Fruit fly (Drosophila melanogaster): Measurements from ENCODE around the gene CG42537.

Gene CG42537

dm6 chr3R:6368100-6368499 is 9.5 kb upstream of the CG42537 start, which contains the start of gene CG42724 (continued):
- peak; percentile 71 for TF ChIP-seq pum (GFP tag; optimal IDR thresholded peaks at IDR 0.05)
- peak; percentile 58 for TF ChIP-seq CG9797 (GFP tag; optimal IDR thresholded peaks at IDR 0.05)
- TF ChIP-seq seq (GFP tag; IDR thresholded peaks at IDR 0.05) = no peak; the same call in 1 of the 2 replicates
- peak; percentile 39 for TF ChIP-seq slp2 (GFP tag; optimal IDR thresholded peaks at IDR 0.05)
- peak; percentile 39; the same call in 2 of the 3 replicates for TF ChIP-seq Aef1 (GFP tag; IDR thresholded peaks at IDR 0.05)
- peak; percentile 42 for TF ChIP-seq CG18011 (GFP tag; optimal IDR thresholded peaks at IDR 0.05)
- TF ChIP-seq gro (GFP tag; optimal IDR thresholded peaks at IDR 0.05) = peak; percentile 80
- TF ChIP-seq E2f2 (GFP tag; IDR thresholded peaks at IDR 0.05) = peak; percentile 29; the same call in 1 of the 2 replicates
- peak; percentile 77 for TF ChIP-seq slbo (GFP tag; IDR thresholded peaks at IDR 0.05)
- peak; percentile 79 for TF ChIP-seq Lhr (GFP tag; optimal IDR thresholded peaks at IDR 0.05)
- TF ChIP-seq CG14441 (GFP tag; IDR thresholded peaks at IDR 0.05) = peak; percentile 50
- TF ChIP-seq CG16863 (GFP tag; optimal IDR thresholded peaks at IDR 0.05) = peak; percentile 70
- TF ChIP-seq pita (GFP tag; optimal IDR thresholded peaks at IDR 0.05) = no peak
- peak; percentile 57 for TF ChIP-seq CG32772 (GFP tag; IDR thresholded peaks at IDR 0.05)
- no peak for TF ChIP-seq hbn (GFP tag; IDR thresholded peaks at IDR 0.05; ENCODE audit: partially characterized antibody)
- peak; percentile 83 for TF ChIP-seq lilli (GFP tag; optimal IDR thresholded peaks at IDR 0.05)
- peak; percentile 46 for TF ChIP-seq esg (GFP tag; conservative IDR thresholded peaks at IDR 0.05)
- peak; percentile 44; the same call in 1 of the 3 replicates for TF ChIP-seq H15 (GFP tag; IDR thresholded peaks at IDR 0.05)
- no peak for TF ChIP-seq Ravus (GFP tag; IDR thresholded peaks at IDR 0.05)
- TF ChIP-seq Drgx (GFP tag; IDR thresholded peaks at IDR 0.05) = no peak
- peak; percentile 44; the same call in 1 of the 3 replicates for TF ChIP-seq CG34422 (GFP tag; IDR thresholded peaks at IDR 0.05)
- peak; percentile 55 for TF ChIP-seq Ada2b (GFP tag; IDR thresholded peaks at IDR 0.05)
- TF ChIP-seq Bdp1 (GFP tag; optimal IDR thresholded peaks at IDR 0.05) = peak; percentile 49
- no peak for TF ChIP-seq tio (GFP tag; optimal IDR thresholded peaks at IDR 0.05)
- TF ChIP-seq Hmx (GFP tag; optimal IDR thresholded peaks at IDR 0.05) = no peak
- TF ChIP-seq CG3847 (GFP tag; IDR thresholded peaks at IDR 0.05) = peak; percentile 74; the same call in 1 of the 2 replicates
- TF ChIP-seq CG4820 (GFP tag; optimal IDR thresholded peaks at IDR 0.05) = peak; percentile 41
- peak; percentile 51; the same call in 2 of the 3 replicates for TF ChIP-seq knrl (GFP tag; IDR thresholded peaks at IDR 0.05; ENCODE audit: partially characterized antibody)
- TF ChIP-seq org-1 (GFP tag; optimal IDR thresholded peaks at IDR 0.05) = peak; percentile 43
- TF ChIP-seq CoRest (tag; optimal IDR thresholded peaks at IDR 0.05) = no peak
- peak; percentile 15; the same call in 1 of the 2 replicates for TF ChIP-seq wor (GFP tag; IDR thresholded peaks at IDR 0.05)
- TF ChIP-seq sc (optimal IDR thresholded peaks at IDR 0.05) = no peak
- no peak for TF ChIP-seq sc (GFP tag; optimal IDR thresholded peaks at IDR 0.05)
- no peak for TF ChIP-seq br (optimal IDR thresholded peaks at IDR 0.05)
- no peak for TF ChIP-seq Sox100B (GFP tag; optimal IDR thresholded peaks at IDR 0.05)
- peak; percentile 60; the same call in 1 of the 2 replicates for TF ChIP-seq CG11247 (GFP tag; IDR thresholded peaks at IDR 0.05)
- TF ChIP-seq fd3F (GFP tag; optimal IDR thresholded peaks at IDR 0.05) = peak; percentile 6
- peak; percentile 45 for TF ChIP-seq sob (GFP tag; IDR thresholded peaks at IDR 0.05)
- no peak for TF ChIP-seq HLH4C (GFP tag; IDR thresholded peaks at IDR 0.05; ENCODE audit: partially characterized antibody)
- TF ChIP-seq CG14050 (GFP tag; IDR thresholded peaks at IDR 0.05) = peak; percentile 55; the same call in 1 of the 3 replicates
- peak; percentile 43 for TF ChIP-seq CG2116 (GFP tag; optimal IDR thresholded peaks at IDR 0.05)
- peak; percentile 74 to 80 for TF ChIP-seq Pdp1 (GFP tag; optimal IDR thresholded peaks at IDR 0.05)
- peak; percentile 17 for TF ChIP-seq Elba2 (GFP tag; optimal IDR thresholded peaks at IDR 0.05)
- TF ChIP-seq Dref (GFP tag; IDR thresholded peaks at IDR 0.05) = peak; percentile 79
- TF ChIP-seq vnd (GFP tag; IDR thresholded peaks at IDR 0.05; ENCODE audit: partially characterized antibody) = peak; percentile 37; the same call in 1 of the 3 replicates
- peak; percentile 35 for TF ChIP-seq CG10267 (tag; optimal IDR thresholded peaks at IDR 0.05)
- peak; percentile 24 for TF ChIP-seq Dp (GFP tag; optimal IDR thresholded peaks at IDR 0.05)
- peak; percentile 86 for TF ChIP-seq jumu (GFP tag; optimal IDR thresholded peaks at IDR 0.05)
- 0 out of 2 replicates have a peak, but pooled peaks have one; percentile 8 for TF ChIP-seq peb (GFP tag; IDR thresholded peaks at IDR 0.05)
- peak; percentile 57 for TF ChIP-seq NK7.1 (GFP tag; optimal IDR thresholded peaks at IDR 0.05)
- no peak for TF ChIP-seq CG6254 (GFP tag; optimal IDR thresholded peaks at IDR 0.05)

Measured in whole organism, embryonic.